Fruit fly (Drosophila melanogaster): ENCODE results near the gene Cyp4d21.

The Cyp4d21 gene

dm6 chr2L:7578880-7579279 lies 26.5 kb upstream of the Cyp4d21 start, which contains the start of gene RapGAP1:
Gene RapGAP1 (minus strand): TSS chr2L:7578980.
- no peak for TF ChIP-seq CG4496 (GFP tag; IDR thresholded peaks at IDR 0.05)
- no peak for TF ChIP-seq Snoo (tag; optimal IDR thresholded peaks at IDR 0.05)
- no peak for TF ChIP-seq CG8159 (tag; optimal IDR thresholded peaks at IDR 0.05)
- no peak for TF ChIP-seq CG14655 (GFP tag; optimal IDR thresholded peaks at IDR 0.05)
- TF ChIP-seq CG32121 (GFP tag; IDR thresholded peaks at IDR 0.05): no peak
- TF ChIP-seq CG13204 (GFP tag; optimal IDR thresholded peaks at IDR 0.05): no peak
- TF ChIP-seq Ets98B (GFP tag; IDR thresholded peaks at IDR 0.05): no peak

DNA sequence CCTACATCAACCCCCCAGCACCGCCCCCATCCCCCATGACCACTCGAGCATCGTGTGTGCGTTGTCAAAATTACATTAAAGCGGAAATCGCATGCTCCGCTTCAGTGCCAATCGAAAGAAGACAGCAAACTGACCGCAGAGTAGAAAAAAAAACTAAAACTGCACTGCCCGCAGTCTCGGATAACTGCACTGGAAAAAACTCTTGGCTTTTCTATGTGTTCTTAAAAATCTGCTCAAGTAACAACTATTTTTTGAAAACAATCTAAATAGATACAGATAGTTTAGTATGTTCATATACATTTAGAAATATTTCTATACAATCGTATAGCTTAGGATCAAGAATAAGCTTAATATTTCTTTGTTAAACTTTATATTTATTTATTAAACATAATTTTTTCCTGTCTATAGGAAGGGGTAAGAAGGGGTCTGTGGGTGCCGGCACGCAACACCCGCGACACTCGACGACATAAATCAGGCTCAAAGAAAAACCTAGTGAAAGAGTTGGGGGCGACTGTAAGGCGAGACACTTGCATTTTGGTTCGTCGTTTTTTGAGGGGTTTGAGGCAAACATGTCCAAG lies 24.6 kb upstream of the Cyp4d21 start:
- TF ChIP-seq CG12605 (GFP tag; IDR thresholded peaks at IDR 0.05) (no peak), Pif1B (GFP tag; optimal IDR thresholded peaks at IDR 0.05) (no peak), CG17806 (tag; optimal IDR thresholded peaks at IDR 0.05) (peak; percentile 24), fd96Ca (GFP tag; IDR thresholded peaks at IDR 0.05) (no peak), CG8301 (tag; optimal IDR thresholded peaks at IDR 0.05) (peak; percentile 31), CG8159 (tag; optimal IDR thresholded peaks at IDR 0.05) (peak; percentile 44), CG10348 (GFP tag; IDR thresholded peaks at IDR 0.05) (no peak), CG32121 (GFP tag; IDR thresholded peaks at IDR 0.05) (peak; percentile 42; the same call in 1 of the 2 replicates), Ets98B (GFP tag; IDR thresholded peaks at IDR 0.05) (no peak), D1 (tag; optimal IDR thresholded peaks at IDR 0.05) (no peak), gl (tag; optimal IDR thresholded peaks at IDR 0.05) (no peak), CG4496 (GFP tag; IDR thresholded peaks at IDR 0.05) (peak; percentile 65; the same call in 2 of the 3 replicates), CG14655 (GFP tag; optimal IDR thresholded peaks at IDR 0.05) (peak; percentile 31), CG9948 (tag; optimal IDR thresholded peaks at IDR 0.05) (peak; percentile 29), CG15710 (tag; optimal IDR thresholded peaks at IDR 0.05) (peak; percentile 11), rn (GFP tag; IDR thresholded peaks at IDR 0.05) (no peak), CG34367 (tag; optimal IDR thresholded peaks at IDR 0.05) (peak; percentile 0), Snoo (tag; optimal IDR thresholded peaks at IDR 0.05) (no peak), EcR (GFP tag; optimal IDR thresholded peaks at IDR 0.05) (no peak), CG13204 (GFP tag; optimal IDR thresholded peaks at IDR 0.05) (no peak), Pif1A (GFP tag; optimal IDR thresholded peaks at IDR 0.05) (no peak)

DNA sequence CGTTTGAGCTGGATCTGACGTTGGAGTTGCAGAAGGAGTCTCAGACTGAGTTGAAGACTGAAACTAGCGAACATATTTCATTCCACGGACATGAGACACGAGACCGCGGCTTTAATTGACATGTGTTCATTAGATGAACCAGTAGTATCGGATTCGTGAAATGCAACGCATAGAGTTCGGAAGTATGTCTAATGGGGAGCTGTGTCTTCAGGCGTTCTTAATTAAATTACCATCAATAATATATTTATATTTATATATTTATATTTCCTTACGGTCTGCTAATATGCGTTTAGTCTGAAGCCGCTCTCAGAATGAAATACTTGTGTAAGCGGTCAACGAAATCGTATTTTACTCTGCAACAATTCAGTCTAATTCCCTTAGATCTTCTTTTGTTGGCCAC lies 23.8 kb upstream of the Cyp4d21 start, which contains the start of gene Spn28B:
Gene Spn28B, plus strand, starts transcription at position 301 of the 400 bp plus-strand sequence.
- no peak for TF ChIP-seq EcR (GFP tag; optimal IDR thresholded peaks at IDR 0.05)
- no peak for TF ChIP-seq CG13204 (GFP tag; optimal IDR thresholded peaks at IDR 0.05)
- no peak for TF ChIP-seq CG8301 (tag; optimal IDR thresholded peaks at IDR 0.05)
- no peak for TF ChIP-seq CG14655 (GFP tag; optimal IDR thresholded peaks at IDR 0.05)
- TF ChIP-seq Ets98B (GFP tag; IDR thresholded peaks at IDR 0.05): no peak
- no peak for TF ChIP-seq Pif1A (GFP tag; optimal IDR thresholded peaks at IDR 0.05)
- no peak for TF ChIP-seq CG10348 (GFP tag; IDR thresholded peaks at IDR 0.05)
- no peak for TF ChIP-seq CG9948 (tag; optimal IDR thresholded peaks at IDR 0.05)
- TF ChIP-seq D1 (tag; optimal IDR thresholded peaks at IDR 0.05): no peak
- TF ChIP-seq Pif1B (GFP tag; optimal IDR thresholded peaks at IDR 0.05): no peak
- no peak for TF ChIP-seq gl (tag; optimal IDR thresholded peaks at IDR 0.05)
- no peak for TF ChIP-seq CG17806 (tag; optimal IDR thresholded peaks at IDR 0.05)
- TF ChIP-seq CG32121 (GFP tag; IDR thresholded peaks at IDR 0.05): no peak
- no peak for TF ChIP-seq CG4496 (GFP tag; IDR thresholded peaks at IDR 0.05)
- no peak for TF ChIP-seq CG34367 (tag; optimal IDR thresholded peaks at IDR 0.05)
- TF ChIP-seq fd96Ca (GFP tag; IDR thresholded peaks at IDR 0.05): no peak
- TF ChIP-seq CG15710 (tag; optimal IDR thresholded peaks at IDR 0.05): no peak
- no peak for TF ChIP-seq CG12605 (GFP tag; IDR thresholded peaks at IDR 0.05)

dm6 chr2L:7587106-7587505 lies 18.3 kb upstream of the Cyp4d21 start:
- no peak for TF ChIP-seq Pif1B (GFP tag; optimal IDR thresholded peaks at IDR 0.05)
- no peak for TF ChIP-seq CG9948 (tag; optimal IDR thresholded peaks at IDR 0.05)
- TF ChIP-seq CG34367 (tag; optimal IDR thresholded peaks at IDR 0.05): no peak
- no peak for TF ChIP-seq CG15710 (tag; optimal IDR thresholded peaks at IDR 0.05)
- TF ChIP-seq fd96Ca (GFP tag; IDR thresholded peaks at IDR 0.05): no peak

dm6 chr2L:7592858-7593257 lies 12.5 kb upstream of the Cyp4d21 start:
- no peak for TF ChIP-seq rn (GFP tag; IDR thresholded peaks at IDR 0.05)
- no peak for TF ChIP-seq Ets98B (GFP tag; IDR thresholded peaks at IDR 0.05)
- TF ChIP-seq Snoo (tag; optimal IDR thresholded peaks at IDR 0.05): no peak
- no peak for TF ChIP-seq CG13204 (GFP tag; optimal IDR thresholded peaks at IDR 0.05)
- no peak for TF ChIP-seq CG10348 (GFP tag; IDR thresholded peaks at IDR 0.05)
- no peak for TF ChIP-seq EcR (GFP tag; optimal IDR thresholded peaks at IDR 0.05)
- no peak for TF ChIP-seq CG17806 (tag; optimal IDR thresholded peaks at IDR 0.05)
- TF ChIP-seq CG14655 (GFP tag; optimal IDR thresholded peaks at IDR 0.05): no peak
- TF ChIP-seq CG8301 (tag; optimal IDR thresholded peaks at IDR 0.05): no peak
- TF ChIP-seq CG9948 (tag; optimal IDR thresholded peaks at IDR 0.05): no peak
- no peak for TF ChIP-seq fd96Ca (GFP tag; IDR thresholded peaks at IDR 0.05)
- TF ChIP-seq Pif1A (GFP tag; optimal IDR thresholded peaks at IDR 0.05): no peak
- TF ChIP-seq CG4496 (GFP tag; IDR thresholded peaks at IDR 0.05): no peak
- no peak for TF ChIP-seq CG8159 (tag; optimal IDR thresholded peaks at IDR 0.05)
- TF ChIP-seq CG32121 (GFP tag; IDR thresholded peaks at IDR 0.05): no peak

DNA sequence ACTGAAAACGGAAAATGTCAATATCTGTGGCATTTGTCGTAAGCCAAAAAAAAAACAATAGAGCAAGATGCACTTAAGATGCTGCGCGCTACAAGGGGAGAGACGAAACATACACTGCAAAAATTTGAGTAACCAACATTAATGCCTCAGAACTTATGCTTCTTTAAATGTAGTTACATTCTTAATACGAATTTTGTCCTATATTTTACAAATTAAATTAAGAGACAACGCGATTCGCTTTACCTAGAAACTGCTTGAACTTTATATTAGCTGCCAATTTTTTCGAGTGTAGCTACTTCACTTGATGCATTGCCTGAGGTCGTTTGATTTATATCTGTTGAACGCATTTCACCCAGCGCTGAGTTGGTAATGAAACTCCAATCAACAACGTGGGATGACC lies 8.5 kb upstream of the Cyp4d21 start:
- TF ChIP-seq CG14655 (GFP tag; optimal IDR thresholded peaks at IDR 0.05): peak; percentile 66
- TF ChIP-seq CG32121 (GFP tag; IDR thresholded peaks at IDR 0.05): peak; percentile 65
- TF ChIP-seq EcR (GFP tag; optimal IDR thresholded peaks at IDR 0.05): no peak
- TF ChIP-seq CG8301 (tag; optimal IDR thresholded peaks at IDR 0.05): peak; percentile 63
- peak; percentile 65; the same call in 2 of the 3 replicates for TF ChIP-seq fd96Ca (GFP tag; IDR thresholded peaks at IDR 0.05)
- peak; percentile 58 for TF ChIP-seq Pif1B (GFP tag; optimal IDR thresholded peaks at IDR 0.05)
- TF ChIP-seq CG13204 (GFP tag; optimal IDR thresholded peaks at IDR 0.05): no peak
- TF ChIP-seq CG8159 (tag; optimal IDR thresholded peaks at IDR 0.05): peak; percentile 51
- TF ChIP-seq gl (tag; optimal IDR thresholded peaks at IDR 0.05): no peak
- peak; percentile 31; the same call in 1 of the 2 replicates for TF ChIP-seq rn (GFP tag; IDR thresholded peaks at IDR 0.05)
- TF ChIP-seq CG10348 (GFP tag; IDR thresholded peaks at IDR 0.05): no peak
- TF ChIP-seq CG12605 (GFP tag; IDR thresholded peaks at IDR 0.05): peak; percentile 58; the same call in 1 of the 2 replicates
- TF ChIP-seq Ets98B (GFP tag; IDR thresholded peaks at IDR 0.05): peak; percentile 73
- TF ChIP-seq CG9948 (tag; optimal IDR thresholded peaks at IDR 0.05): peak; percentile 38
- TF ChIP-seq D1 (tag; optimal IDR thresholded peaks at IDR 0.05): no peak
- peak; percentile 70 for TF ChIP-seq Snoo (tag; optimal IDR thresholded peaks at IDR 0.05)
- peak; percentile 21 for TF ChIP-seq CG34367 (tag; optimal IDR thresholded peaks at IDR 0.05)
- peak; percentile 70 for TF ChIP-seq Pif1A (GFP tag; optimal IDR thresholded peaks at IDR 0.05)
- peak; percentile 76 for TF ChIP-seq CG4496 (GFP tag; IDR thresholded peaks at IDR 0.05)
- peak; percentile 54 for TF ChIP-seq CG17806 (tag; optimal IDR thresholded peaks at IDR 0.05)
- TF ChIP-seq CG15710 (tag; optimal IDR thresholded peaks at IDR 0.05): peak; percentile 50
